Fruit fly (Drosophila melanogaster): Measurements from ENCODE around the gene CG34174.
A peak's percentile ranks its signal among the peaks of the same experiment; 100 is the strongest.

DNA sequence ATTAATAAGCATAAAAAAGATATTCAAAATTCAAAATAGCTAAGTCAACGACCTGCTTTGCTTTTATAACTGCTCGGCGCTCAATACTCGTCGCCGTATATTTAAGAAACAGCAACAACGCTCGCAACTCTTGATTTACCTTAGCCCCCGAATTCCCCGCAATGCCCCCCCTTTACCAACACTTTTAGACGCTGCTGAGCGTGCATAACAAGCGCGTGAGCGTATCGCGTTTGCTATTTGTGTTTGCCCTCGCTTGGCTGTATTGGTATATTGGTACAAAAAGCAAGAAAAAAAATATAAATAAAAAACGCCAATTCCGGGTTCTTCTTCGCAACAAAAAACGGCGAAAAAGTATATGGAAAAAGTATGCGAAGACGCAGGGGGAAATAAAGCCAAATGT, 48.2 kb upstream of the CG34174 start:
- TF ChIP-seq pan (optimal IDR thresholded peaks at IDR 0.05), result no peak
- no peak for TF ChIP-seq jim (GFP tag; optimal IDR thresholded peaks at IDR 0.05)
- no peak for TF ChIP-seq dmrt93B (GFP tag; optimal IDR thresholded peaks at IDR 0.05)
- no peak for TF ChIP-seq lola (GFP tag; optimal IDR thresholded peaks at IDR 0.05)
- no peak for TF ChIP-seq GATAd (GFP tag; optimal IDR thresholded peaks at IDR 0.05)
- TF ChIP-seq psq (GFP tag; optimal IDR thresholded peaks at IDR 0.05), result no peak
- TF ChIP-seq Jra (GFP tag; optimal IDR thresholded peaks at IDR 0.05), result no peak
- no peak for TF ChIP-seq Abd-B (GFP tag; optimal IDR thresholded peaks at IDR 0.05)
- TF ChIP-seq usp (GFP tag; optimal IDR thresholded peaks at IDR 0.05), result no peak
- peak; percentile 47 for TF ChIP-seq h (GFP tag; optimal IDR thresholded peaks at IDR 0.05)
- no peak for TF ChIP-seq Rel (GFP tag; optimal IDR thresholded peaks at IDR 0.05)
- TF ChIP-seq Rel (tag; optimal IDR thresholded peaks at IDR 0.05), result peak; percentile 59
- no peak for TF ChIP-seq Mio (GFP tag; optimal IDR thresholded peaks at IDR 0.05)
- no peak for TF ChIP-seq foxo (GFP tag; optimal IDR thresholded peaks at IDR 0.05)
